Fruit fly (Drosophila melanogaster): ENCODE results near the gene CG33648.

CG33648 gene

dm6 chr2L:14474987-14475386 lies 49.1 kb upstream of the CG33648 start (continued):
- TF ChIP-seq CG11696 (GFP tag; IDR thresholded peaks at IDR 0.05) = no peak
- peak in 1 of 2 experiments; percentile 68 for TF ChIP-seq eve (GFP tag; optimal IDR thresholded peaks at IDR 0.05)
- no peak for TF ChIP-seq CG10274 (GFP tag; optimal IDR thresholded peaks at IDR 0.05)
- TF ChIP-seq ttk (GFP tag; IDR thresholded peaks at IDR 0.05) = 0 out of 2 replicates have a peak, but pooled peaks have one; percentile 27
- TF ChIP-seq CG4820 (GFP tag; optimal IDR thresholded peaks at IDR 0.05) = no peak
- peak; percentile 24 for TF ChIP-seq CG12659 (GFP tag; optimal IDR thresholded peaks at IDR 0.05)
- no peak for TF ChIP-seq Ravus (GFP tag; IDR thresholded peaks at IDR 0.05)
- TF ChIP-seq HHEX (GFP tag; optimal IDR thresholded peaks at IDR 0.05) = peak; percentile 7
- TF ChIP-seq ro (GFP tag; IDR thresholded peaks at IDR 0.05) = no peak
- TF ChIP-seq z (GFP tag; IDR thresholded peaks at IDR 0.05) = no peak
- no peak for TF ChIP-seq gt (GFP tag; IDR thresholded peaks at IDR 0.05)
- TF ChIP-seq gsb-n (tag; optimal IDR thresholded peaks at IDR 0.05) = no peak
- TF ChIP-seq HLHmδ (GFP tag; optimal IDR thresholded peaks at IDR 0.05) = no peak
- TF ChIP-seq dimm (GFP tag; IDR thresholded peaks at IDR 0.05) = no peak
- TF ChIP-seq Bteb2 (GFP tag; optimal IDR thresholded peaks at IDR 0.05) = no peak
- no peak for TF ChIP-seq Vsx1 (GFP tag; optimal IDR thresholded peaks at IDR 0.05)
- peak; percentile 61 for TF ChIP-seq CG4424 (GFP tag; optimal IDR thresholded peaks at IDR 0.05)
- no peak for TF ChIP-seq pfk (GFP tag; optimal IDR thresholded peaks at IDR 0.05)
- TF ChIP-seq vfl (GFP tag; optimal IDR thresholded peaks at IDR 0.05) = no peak
- no peak for TF ChIP-seq cad (GFP tag; optimal IDR thresholded peaks at IDR 0.05)
- TF ChIP-seq CG12104 (GFP tag; optimal IDR thresholded peaks at IDR 0.05) = no peak
- no peak for TF ChIP-seq chinmo (GFP tag; IDR thresholded peaks at IDR 0.05; ENCODE audit: partially characterized antibody)
- no peak for TF ChIP-seq disco-r (GFP tag; optimal IDR thresholded peaks at IDR 0.05)
- no peak for TF ChIP-seq CG16863 (GFP tag; optimal IDR thresholded peaks at IDR 0.05)
- peak; percentile 26 for TF ChIP-seq CG12071 (GFP tag; optimal IDR thresholded peaks at IDR 0.05)
- TF ChIP-seq ERR (GFP tag; optimal IDR thresholded peaks at IDR 0.05) = no peak
- no peak for TF ChIP-seq hb (GFP tag; IDR thresholded peaks at IDR 0.05; ENCODE audit: partially characterized antibody)
- no peak for TF ChIP-seq CG8944 (GFP tag; optimal IDR thresholded peaks at IDR 0.05)
- TF ChIP-seq CG3847 (GFP tag; IDR thresholded peaks at IDR 0.05) = no peak
- TF ChIP-seq gfzf (GFP tag; optimal IDR thresholded peaks at IDR 0.05) = no peak
- no peak for TF ChIP-seq sens-2 (GFP tag; IDR thresholded peaks at IDR 0.05)
- no peak for TF ChIP-seq BEAF-32 (GFP tag; optimal IDR thresholded peaks at IDR 0.05)
- TF ChIP-seq CG15011 (GFP tag; optimal IDR thresholded peaks at IDR 0.05) = peak; percentile 41
- TF ChIP-seq CG8478 (optimal IDR thresholded peaks at IDR 0.05) = no peak
- peak; percentile 6 for TF ChIP-seq kay (GFP tag; optimal IDR thresholded peaks at IDR 0.05)
- peak; percentile 40 for TF ChIP-seq scrt (GFP tag; optimal IDR thresholded peaks at IDR 0.05)
- TF ChIP-seq CG1792 (GFP tag; optimal IDR thresholded peaks at IDR 0.05) = no peak
- TF ChIP-seq run (tag; optimal IDR thresholded peaks at IDR 0.05) = no peak
- no peak for TF ChIP-seq Dip2 (GFP tag; IDR thresholded peaks at IDR 0.05)
- TF ChIP-seq Nf-YA (GFP tag; IDR thresholded peaks at IDR 0.05) = no peak
- TF ChIP-seq CG33557 (GFP tag; optimal IDR thresholded peaks at IDR 0.05) = peak; percentile 50
- peak; percentile 67 for TF ChIP-seq salm (tag; optimal IDR thresholded peaks at IDR 0.05)

- TF ChIP-seq CG12769 (tag; optimal IDR thresholded peaks at IDR 0.05) = peak; percentile 6
- TF ChIP-seq stc (GFP tag; IDR thresholded peaks at IDR 0.05) = no peak
- TF ChIP-seq Awh (GFP tag; IDR thresholded peaks at IDR 0.05) = no peak
- no peak for TF ChIP-seq Scr (GFP tag; IDR thresholded peaks at IDR 0.05; ENCODE audit: partially characterized antibody)
- TF ChIP-seq kay (GFP tag; optimal IDR thresholded peaks at IDR 0.05) = no peak
- no peak for TF ChIP-seq fd102C (GFP tag; optimal IDR thresholded peaks at IDR 0.05)
- no peak for TF ChIP-seq pum (GFP tag; optimal IDR thresholded peaks at IDR 0.05)
- no peak for TF ChIP-seq Stat92E (GFP tag; optimal IDR thresholded peaks at IDR 0.05)
- TF ChIP-seq chm (GFP tag; IDR thresholded peaks at IDR 0.05) = no peak
- no peak for TF ChIP-seq Chrac-16 (GFP tag; optimal IDR thresholded peaks at IDR 0.05)
- TF ChIP-seq CG13123 (GFP tag; optimal IDR thresholded peaks at IDR 0.05) = no peak
- TF ChIP-seq nau (GFP tag; optimal IDR thresholded peaks at IDR 0.05) = peak; percentile 86
- TF ChIP-seq CG9727 (GFP tag; optimal IDR thresholded peaks at IDR 0.05) = no peak
These were observed 47.5 kb upstream of the CG33648 start for dm6 chr2L:14476501-14477067.

All from whole organism, embryonic.